Worm (Caenorhabditis elegans) whole organism, L4 larva: ENCODE measurements around the gene spcs-2.

Source experiments
- F10B5.3 ChIP-seq: sonication (generic microtip); optimal IDR thresholded peaks from 2 replicates; lab custom pipeline; 2016; ENCODE audit warnings: mild to moderate bottlenecking, missing genetic modification characterization, missing compliant biosample characterization
- F37D6.2 ChIP-seq: sonication (generic microtip); optimal IDR thresholded peaks from 2 replicates; lab custom pipeline; 2016; ENCODE audit warnings: mild to moderate bottlenecking, missing genetic modification characterization, missing compliant biosample characterization
- F49E8.2 ChIP-seq: sonication (generic microtip); optimal IDR thresholded peaks from 2 replicates; lab custom pipeline; 2016; ENCODE audit warnings: missing compliant biosample characterization, mild to moderate bottlenecking, missing genetic modification characterization, borderline replicate concordance
- R02D3.7 ChIP-seq: fragments of 150-350 bp; sonication (generic microtip); optimal IDR thresholded peaks from 3 replicates; lab custom pipeline; 2014; ENCODE audit warnings: missing biosample characterization, missing genetic modification characterization
- T26A8.4 ChIP-seq: fragments of 200-800 bp; sonication (Bioruptor generic); IDR thresholded peaks from 2 replicates; pipeline ENCODE4 v1.3.6; 2022; ENCODE audit warnings: missing genetic modification characterization, missing compliant biosample characterization
- Y5F2A.4 ChIP-seq: fragments of 200-800 bp; sonication (Bioruptor generic); optimal IDR thresholded peaks from 2 replicates; lab custom pipeline; 2018; ENCODE audit warnings: mild to moderate bottlenecking, missing genetic modification characterization, missing compliant biosample characterization
- aha-1 ChIP-seq: fragments of 150-350 bp; peaks from one replicate; lab custom pipeline; 2014; ENCODE audit warnings: missing biosample characterization, missing genetic modification characterization
- aly-2 ChIP-seq: sonication (generic microtip); optimal IDR thresholded peaks from 2 replicates; lab custom pipeline; 2018; ENCODE audit warnings: missing biosample characterization, missing genetic modification characterization
- ama-1 ChIP-seq: fragments of 150-350 bp; optimal IDR thresholded peaks from 2 replicates; lab custom pipeline; 2014; ENCODE audit warnings: inconsistent platforms, mixed read lengths
- arid-1 ChIP-seq: fragments of 200-800 bp; sonication (Bioruptor generic); conservative IDR thresholded peaks from 2 replicates; pipeline ENCODE4 v1.3.6; 2022; ENCODE audit warnings: missing genetic modification reagents, missing genetic modification characterization, missing compliant biosample characterization
- attf-4 ChIP-seq: sonication (generic microtip); optimal IDR thresholded peaks from 3 replicates; lab custom pipeline; 2017; ENCODE audit warnings: missing biosample characterization, missing genetic modification characterization
- ceh-32 ChIP-seq: sonication (generic microtip); optimal IDR thresholded peaks from 2 replicates; lab custom pipeline; 2016; ENCODE audit warnings: mild to moderate bottlenecking, missing genetic modification characterization, missing compliant biosample characterization; ENCODE audit not compliant: poor library complexity
- ces-1 ChIP-seq: fragments of 150-350 bp; sonication (generic microtip); optimal IDR thresholded peaks from 4 replicates; lab custom pipeline; 2014; ENCODE audit warnings: missing biosample characterization, missing genetic modification reagents, missing genetic modification characterization
- cey-2 ChIP-seq: sonication (generic microtip); optimal IDR thresholded peaks from 3 replicates; lab custom pipeline; 2017; ENCODE audit warnings: missing genetic modification characterization, mild to moderate bottlenecking, missing compliant biosample characterization, antibody characterized with exemption, borderline replicate concordance; ENCODE audit not compliant: insufficient read depth
- ctbp-1 ChIP-seq: fragments of 200-800 bp; sonication (Bioruptor generic); IDR thresholded peaks from 2 replicates; pipeline ENCODE4 v1.3.6; 2022; ENCODE audit warnings: missing genetic modification reagents, missing genetic modification characterization, missing compliant biosample characterization
- daf-8 ChIP-seq: fragments of 200-800 bp; sonication (Bioruptor generic); IDR thresholded peaks from 2 replicates; pipeline ENCODE4 v1.3.6; 2022; ENCODE audit warnings: missing genetic modification characterization, missing compliant biosample characterization
- dpl-1 ChIP-seq: fragments of 150-350 bp; optimal IDR thresholded peaks from 2 replicates; lab custom pipeline; 2014; ENCODE audit warnings: missing biosample characterization, missing genetic modification reagents, missing genetic modification characterization
- duxl-1 ChIP-seq: sonication (generic microtip); optimal IDR thresholded peaks from 2 replicates; lab custom pipeline; 2016; ENCODE audit warnings: mild to moderate bottlenecking, missing genetic modification characterization, moderate library complexity, missing compliant biosample characterization; ENCODE audit not compliant: poor library complexity
- dve-1 ChIP-seq: sonication (generic microtip); optimal IDR thresholded peaks from 2 replicates; lab custom pipeline; 2017; ENCODE audit warnings: antibody characterized with exemption, mild to moderate bottlenecking, missing genetic modification characterization, missing compliant biosample characterization; ENCODE audit not compliant: insufficient read depth
- egl-27 ChIP-seq: sonication (generic microtip); optimal IDR thresholded peaks from 3 replicates; lab custom pipeline; 2017; ENCODE audit warnings: missing biosample characterization, missing genetic modification reagents, missing genetic modification characterization
- fos-1 ChIP-seq: fragments of 150-350 bp; optimal IDR thresholded peaks from 2 replicates; lab custom pipeline; 2014; ENCODE audit warnings: missing biosample characterization, missing genetic modification characterization
- gei-8 ChIP-seq: fragments of 200-800 bp; sonication (Bioruptor generic); optimal IDR thresholded peaks from 2 replicates; lab custom pipeline; 2018; ENCODE audit warnings: mild to moderate bottlenecking, missing genetic modification characterization, missing compliant biosample characterization
- hlh-30 ChIP-seq: sonication (generic microtip); optimal IDR thresholded peaks from 2 replicates; lab custom pipeline; 2017; ENCODE audit warnings: antibody characterized with exemption, mild to moderate bottlenecking, missing genetic modification characterization, missing compliant biosample characterization; ENCODE audit not compliant: insufficient read depth
- lim-7 ChIP-seq: fragments of 200-800 bp; sonication (Bioruptor generic); IDR thresholded peaks from 2 replicates; pipeline ENCODE4 v1.3.6; 2022; ENCODE audit warnings: missing genetic modification characterization, missing compliant biosample characterization
- lin-13 ChIP-seq: fragments of 150-350 bp; optimal IDR thresholded peaks from 2 replicates; lab custom pipeline; 2014; ENCODE audit warnings: missing biosample characterization, missing genetic modification reagents, missing genetic modification characterization
- lin-29 ChIP-seq: fragments of 200-800 bp; sonication (Bioruptor generic); IDR thresholded peaks from 2 replicates; pipeline ENCODE4 v1.3.6; 2022; ENCODE audit warnings: missing genetic modification reagents, missing genetic modification characterization, missing compliant biosample characterization
- lin-38 ChIP-seq: fragments of 200-800 bp; sonication (Bioruptor generic); IDR thresholded peaks from 2 replicates; pipeline ENCODE4 v1.3.6; 2022; ENCODE audit warnings: missing genetic modification reagents, missing genetic modification characterization, missing compliant biosample characterization
- lin-39 ChIP-seq: fragments of 150-350 bp; optimal IDR thresholded peaks from 2 replicates; lab custom pipeline; 2014; ENCODE audit warnings: missing biosample characterization, missing genetic modification reagents, missing genetic modification characterization
- madf-9 ChIP-seq: fragments of 200-800 bp; sonication (Bioruptor generic); conservative IDR thresholded peaks from 2 replicates; pipeline ENCODE4 v1.3.6; 2022; ENCODE audit warnings: missing genetic modification reagents, missing genetic modification characterization, missing compliant biosample characterization
- mdl-1 ChIP-seq, 2 experiments: fragments of 150-350 bp in 1 of 2; sonication (generic microtip) in 1 of 2; optimal IDR thresholded peaks; 2 replicates each; lab custom pipeline; 2014 to 2017; ENCODE audit warnings: missing biosample characterization in 2 of 2, missing genetic modification characterization in 2 of 2
- mes-2 ChIP-seq: sonication (generic microtip); optimal IDR thresholded peaks from 2 replicates; lab custom pipeline; 2016; ENCODE audit warnings: missing genotype, mild to moderate bottlenecking, missing genetic modification characterization, missing compliant biosample characterization; ENCODE audit not compliant: poor library complexity, severe bottlenecking
- mxl-2 ChIP-seq: fragments of 200-800 bp; sonication (Bioruptor generic); conservative IDR thresholded peaks from 2 replicates; pipeline ENCODE4 v1.3.6; 2022; ENCODE audit warnings: missing genetic modification reagents, missing genetic modification characterization, missing compliant biosample characterization
- nhr-10 ChIP-seq: fragments of 150-350 bp; optimal IDR thresholded peaks from 2 replicates; lab custom pipeline; 2014; ENCODE audit warnings: missing biosample characterization, missing genetic modification characterization
- nhr-237 ChIP-seq: sonication (generic microtip); optimal IDR thresholded peaks from 2 replicates; lab custom pipeline; 2017; ENCODE audit warnings: missing biosample characterization, missing genetic modification characterization
- nhr-28 ChIP-seq: fragments of 150-350 bp; optimal IDR thresholded peaks from 2 replicates; lab custom pipeline; 2014; ENCODE audit warnings: missing biosample characterization, missing genetic modification characterization
- nhr-41 ChIP-seq: fragments of 200-800 bp; sonication (Bioruptor generic); IDR thresholded peaks from 2 replicates; pipeline ENCODE4 v1.3.6; 2022; ENCODE audit warnings: missing genetic modification reagents, missing genetic modification characterization, missing compliant biosample characterization
- nhr-6 ChIP-seq: fragments of 150-350 bp; optimal IDR thresholded peaks from 2 replicates; lab custom pipeline; 2014; ENCODE audit warnings: missing biosample characterization, missing genetic modification characterization
- nhr-76 ChIP-seq: fragments of 150-350 bp; optimal IDR thresholded peaks from 2 replicates; lab custom pipeline; 2014; ENCODE audit warnings: missing biosample characterization, missing genetic modification characterization
- nhr-77 ChIP-seq: fragments of 150-350 bp; optimal IDR thresholded peaks from 2 replicates; lab custom pipeline; 2014; ENCODE audit warnings: missing biosample characterization, missing genetic modification characterization
- pha-4 ChIP-seq, 2 experiments: fragments of 150-350 bp in 1 of 2; fragments of 200-800 bp in 1 of 2; sonication (Bioruptor generic) in 1 of 2; IDR thresholded peaks in 1 of 2; optimal IDR thresholded peaks in 1 of 2; 2 replicates each; pipeline versions ENCODE4 v1.3.6 to Lab custom; 2014 to 2022; ENCODE audit warnings: missing genetic modification characterization in 2 of 2, missing genetic modification reagents in 2 of 2, missing biosample characterization in 1 of 2, missing compliant biosample characterization in 1 of 2
- rbr-2 ChIP-seq: sonication (generic microtip); optimal IDR thresholded peaks from 2 replicates; lab custom pipeline; 2016; ENCODE audit warnings: missing genotype, missing genetic modification characterization, missing compliant biosample characterization
- skn-1 ChIP-seq: fragments of 150-350 bp; optimal IDR thresholded peaks from 2 replicates; lab custom pipeline; 2014; ENCODE audit warnings: missing biosample characterization, missing genetic modification characterization
- snpc-1.2 ChIP-seq: fragments of 200-800 bp; sonication (Bioruptor generic); IDR thresholded peaks from 2 replicates; pipeline ENCODE4 v1.3.6; 2022; ENCODE audit warnings: missing genetic modification reagents, missing genetic modification characterization, missing compliant biosample characterization
- spr-1 ChIP-seq: sonication (generic microtip); optimal IDR thresholded peaks from 2 replicates; lab custom pipeline; 2016; ENCODE audit warnings: mild to moderate bottlenecking, missing genetic modification characterization, missing compliant biosample characterization
- tra-1 ChIP-seq: fragments of 200-800 bp; sonication (Bioruptor generic); IDR thresholded peaks from 2 replicates; pipeline ENCODE4 v1.3.6; 2022; ENCODE audit warnings: missing genetic modification reagents, missing genetic modification characterization, missing compliant biosample characterization
- zag-1 ChIP-seq: fragments of 150-350 bp; optimal IDR thresholded peaks from 2 replicates; lab custom pipeline; 2014; ENCODE audit warnings: missing biosample characterization, missing genetic modification characterization
- zip-11 ChIP-seq: fragments of 200-800 bp; sonication (Bioruptor generic); IDR thresholded peaks from 2 replicates; pipeline ENCODE4 v1.3.6; 2022; ENCODE audit warnings: missing genetic modification characterization, missing compliant biosample characterization
- zip-2 ChIP-seq: fragments of 150-350 bp; optimal IDR thresholded peaks from 2 replicates; lab custom pipeline; 2014; ENCODE audit warnings: missing biosample characterization, missing genetic modification characterization
- ztf-11 ChIP-seq: fragments of 150-350 bp; optimal IDR thresholded peaks from 2 replicates; lab custom pipeline; 2014; ENCODE audit warnings: missing biosample characterization, missing genetic modification characterization
- ztf-7 ChIP-seq: fragments of 150-350 bp; optimal IDR thresholded peaks from 2 replicates; lab custom pipeline; 2014; ENCODE audit warnings: missing biosample characterization, missing genetic modification characterization

spcs-2 gene

ce11 chrIII:12919882-12920281 lies 45.1 kb downstream of the spcs-2 start (continued):
- TF ChIP-seq ctbp-1 (GFP tag; lab: Robert Waterston, UW) (no peak), zip-11 (GFP tag; lab: Robert Waterston, UW) (no peak), spr-1 (tag; lab: Kevin White, UChicago) (no peak), nhr-76 (tag; lab: Kevin White, UChicago) (no peak), ztf-7 (tag; lab: Kevin White, UChicago) (peak; percentile 61), aly-2 (tag; lab: Kevin White, UChicago) (no peak), F49E8.2 (tag; lab: Kevin White, UChicago) (no peak), nhr-237 (tag; lab: Kevin White, UChicago) (no peak), pha-4 (GFP tag; IDR thresholded peaks at IDR 0.05; lab: Robert Waterston, UW) (no peak), pha-4 (tag; optimal IDR thresholded peaks at IDR 0.05; lab: Kevin White, UChicago) (peak; percentile 75), F37D6.2 (tag; lab: Kevin White, UChicago) (no peak), zag-1 (no peak), lin-13 (GFP tag; lab: Kevin White, UChicago) (no peak), ceh-32 (no peak), ces-1 (no peak), nhr-28 (tag; lab: Kevin White, UChicago) (peak; percentile 38), cey-2 (tag; lab: Kevin White, UChicago) (no peak), ama-1 (peak; percentile 6), lin-39 (tag; lab: Kevin White, UChicago) (no peak), madf-9 (GFP tag; lab: Robert Waterston, UW) (no peak), Y5F2A.4 (GFP tag; lab: Kevin White, UChicago) (no peak), ztf-11 (no peak), gei-8 (GFP tag; lab: Kevin White, UChicago) (no peak), hlh-30 (peak; percentile 52), dpl-1 (GFP tag; lab: Kevin White, UChicago) (peak; percentile 6), rbr-2 (tag; lab: Kevin White, UChicago) (no peak), snpc-1.2 (no peak), T26A8.4 (GFP tag; lab: Robert Waterston, UW) (peak; percentile 53; the same call in 1 of the 2 replicates), lin-29 (no peak), nhr-10 (tag; lab: Kevin White, UChicago) (no peak), daf-8 (GFP tag; lab: Robert Waterston, UW) (no peak), nhr-6 (tag; lab: Kevin White, UChicago) (peak; percentile 86), lim-7 (no peak), zip-2 (tag; lab: Kevin White, UChicago) (no peak), mxl-2 (GFP tag; lab: Robert Waterston, UW) (no peak), egl-27 (tag; lab: Kevin White, UChicago) (no peak), lin-38 (GFP tag; lab: Robert Waterston, UW) (no peak), fos-1 (tag; lab: Kevin White, UChicago) (no peak), arid-1 (GFP tag; lab: Robert Waterston, UW) (no peak), attf-4 (no peak), F10B5.3 (tag; lab: Kevin White, UChicago) (no peak), mes-2 (tag; lab: Kevin White, UChicago) (peak; percentile 60), R02D3.7 (tag; lab: Kevin White, UChicago) (no peak), tra-1 (GFP tag; lab: Robert Waterston, UW) (no peak), mdl-1 (tag; optimal IDR thresholded peaks at IDR 0.05; lab: Kevin White, UChicago) (no peak), aha-1 (tag; lab: Kevin White, UChicago) (no peak), skn-1 (no peak), dve-1 (tag; lab: Kevin White, UChicago) (peak; percentile 79), duxl-1 (tag; lab: Kevin White, UChicago) (peak; percentile 20), nhr-41 (GFP tag; lab: Robert Waterston, UW) (no peak), nhr-77 (tag; lab: Kevin White, UChicago) (no peak)
